Fruit fly (Drosophila melanogaster): Measurements from ENCODE around the gene CG9784.

The CG9784 gene

dm6 chrX:16598336-16598977 lies 558 bp downstream of the CG9784 start (continued):
- TF ChIP-seq Nf-YC (tag; optimal IDR thresholded peaks at IDR 0.05) = no peak
- TF ChIP-seq CG1603 (tag; optimal IDR thresholded peaks at IDR 0.05) = peak; percentile 26
- no peak for TF ChIP-seq stc (GFP tag; IDR thresholded peaks at IDR 0.05)
- TF ChIP-seq CTCF (GFP tag; optimal IDR thresholded peaks at IDR 0.05) = no peak
- TF ChIP-seq en (GFP tag; optimal IDR thresholded peaks at IDR 0.05) = no peak
- no peak for TF ChIP-seq CG7372 (GFP tag; IDR thresholded peaks at IDR 0.05)
- TF ChIP-seq CG14710 (tag; optimal IDR thresholded peaks at IDR 0.05) = peak; percentile 42
- peak; percentile 92 for TF ChIP-seq CG7928 (GFP tag; optimal IDR thresholded peaks at IDR 0.05)
- peak; percentile 5 for TF ChIP-seq CG17829 (tag; optimal IDR thresholded peaks at IDR 0.05)
- no peak for TF ChIP-seq aop (GFP tag; IDR thresholded peaks at IDR 0.05)
- TF ChIP-seq cas (GFP tag; IDR thresholded peaks at IDR 0.05) = no peak
- no peak for TF ChIP-seq CG11085 (GFP tag; IDR thresholded peaks at IDR 0.05)
- no peak for TF ChIP-seq CG10959 (GFP tag; IDR thresholded peaks at IDR 0.05)
- TF ChIP-seq oc (tag; optimal IDR thresholded peaks at IDR 0.05) = no peak
- no peak for TF ChIP-seq CG3995 (GFP tag; optimal IDR thresholded peaks at IDR 0.05)
- peak; percentile 20 for TF ChIP-seq CG3281 (GFP tag; optimal IDR thresholded peaks at IDR 0.05)
- no peak for TF ChIP-seq lov (optimal IDR thresholded peaks at IDR 0.05)
- no peak for TF ChIP-seq lov (GFP tag; IDR thresholded peaks at IDR 0.05)
- TF ChIP-seq CG8388 (GFP tag; optimal IDR thresholded peaks at IDR 0.05) = no peak
- TF ChIP-seq Doc2 (GFP tag; IDR thresholded peaks at IDR 0.05) = no peak
- peak; percentile 0 for TF ChIP-seq CG9727 (GFP tag; optimal IDR thresholded peaks at IDR 0.05)
- no peak for TF ChIP-seq Gug (GFP tag; IDR thresholded peaks at IDR 0.05)
- TF ChIP-seq CG18262 (tag; optimal IDR thresholded peaks at IDR 0.05) = no peak
- peak in 1 of 3 experiments; percentile 14 for TF ChIP-seq lola (GFP tag; optimal IDR thresholded peaks at IDR 0.05)
- no peak for TF ChIP-seq CG10462 (GFP tag; optimal IDR thresholded peaks at IDR 0.05)
- no peak for TF ChIP-seq ATbp (GFP tag; optimal IDR thresholded peaks at IDR 0.05)
- TF ChIP-seq H15 (GFP tag; IDR thresholded peaks at IDR 0.05) = no peak
- no peak for TF ChIP-seq Kr (GFP tag; optimal IDR thresholded peaks at IDR 0.05)
- TF ChIP-seq knrl (GFP tag; IDR thresholded peaks at IDR 0.05; ENCODE audit: partially characterized antibody) = no peak
- no peak for TF ChIP-seq pnt (GFP tag; optimal IDR thresholded peaks at IDR 0.05)
- TF ChIP-seq Ssrp (tag; optimal IDR thresholded peaks at IDR 0.05) = no peak
- no peak for TF ChIP-seq emc (GFP tag; optimal IDR thresholded peaks at IDR 0.05)
- no peak for TF ChIP-seq jumu (GFP tag; optimal IDR thresholded peaks at IDR 0.05)
- TF ChIP-seq CG17186 (GFP tag; optimal IDR thresholded peaks at IDR 0.05) = no peak
- TF ChIP-seq CG12299 (tag; optimal IDR thresholded peaks at IDR 0.05) = no peak
- no peak for TF ChIP-seq CG13123 (GFP tag; optimal IDR thresholded peaks at IDR 0.05)
- TF ChIP-seq Hand (GFP tag; optimal IDR thresholded peaks at IDR 0.05) = no peak
- no peak for TF ChIP-seq Dbx (GFP tag; IDR thresholded peaks at IDR 0.05)
- TF ChIP-seq Ada2b (GFP tag; IDR thresholded peaks at IDR 0.05) = no peak
- no peak for TF ChIP-seq CG14860 (GFP tag; IDR thresholded peaks at IDR 0.05; ENCODE audit: partially characterized antibody)
- peak; percentile 8 for TF ChIP-seq Myb (GFP tag; optimal IDR thresholded peaks at IDR 0.05)
- TF ChIP-seq psq (GFP tag; optimal IDR thresholded peaks at IDR 0.05) = no peak
- no peak for TF ChIP-seq exex (tag; optimal IDR thresholded peaks at IDR 0.05)
- TF ChIP-seq vnd (GFP tag; IDR thresholded peaks at IDR 0.05; ENCODE audit: partially characterized antibody) = no peak
- TF ChIP-seq dan (GFP tag; IDR thresholded peaks at IDR 0.05) = no peak
- no peak for TF ChIP-seq CG4282 (GFP tag; optimal IDR thresholded peaks at IDR 0.05)
- TF ChIP-seq NK7.1 (GFP tag; optimal IDR thresholded peaks at IDR 0.05) = no peak
- TF ChIP-seq kni (GFP tag; optimal IDR thresholded peaks at IDR 0.05) = no peak
- peak; percentile 80 for TF ChIP-seq sens (GFP tag)
- no peak for TF ChIP-seq gsb-n (tag; optimal IDR thresholded peaks at IDR 0.05)
- TF ChIP-seq chn (GFP tag; optimal IDR thresholded peaks at IDR 0.05) = no peak
- no peak for TF ChIP-seq ara (GFP tag; IDR thresholded peaks at IDR 0.05)
